Worm (Caenorhabditis elegans) whole organism, L3 larva: ENCODE results near the gene vap-1.

Source experiments
- ZK546.5 ChIP-seq: sonication (generic microtip); optimal IDR thresholded peaks from 2 replicates; lab custom pipeline; 2017; ENCODE audit warnings: missing biosample characterization, missing genetic modification characterization
- ama-1 ChIP-seq: fragments of 150-350 bp; optimal IDR thresholded peaks from 2 replicates; lab custom pipeline; 2018
- ceh-16 ChIP-seq: sonication (generic microtip); optimal IDR thresholded peaks from 2 replicates; lab custom pipeline; 2017; ENCODE audit warnings: missing biosample characterization, missing genetic modification characterization
- ceh-28 ChIP-seq: fragments of 150-350 bp; optimal IDR thresholded peaks from 2 replicates; lab custom pipeline; 2014; ENCODE audit warnings: missing biosample characterization, missing genetic modification reagents, missing genetic modification characterization
- ceh-9 ChIP-seq: sonication (generic microtip); optimal IDR thresholded peaks from 2 replicates; lab custom pipeline; 2018; ENCODE audit warnings: missing biosample characterization, missing genetic modification characterization
- daf-12 ChIP-seq: fragments of 150-350 bp; optimal IDR thresholded peaks from 2 replicates; lab custom pipeline; 2014; ENCODE audit warnings: missing biosample characterization, missing genetic modification reagents, missing genetic modification characterization
- egl-27 ChIP-seq: sonication (generic microtip); optimal IDR thresholded peaks from 4 replicates; lab custom pipeline; 2017; ENCODE audit warnings: missing biosample characterization, missing genetic modification reagents, missing genetic modification characterization
- elt-1 ChIP-seq: fragments of 150-350 bp; optimal IDR thresholded peaks from 2 replicates; lab custom pipeline; 2014; ENCODE audit warnings: missing biosample characterization, missing genetic modification characterization
- elt-2 ChIP-seq: sonication (generic microtip); optimal IDR thresholded peaks from 2 replicates; lab custom pipeline; 2016; ENCODE audit warnings: missing genetic modification reagents, mild to moderate bottlenecking, missing genetic modification characterization, missing compliant biosample characterization
- fkh-10 ChIP-seq: sonication (generic microtip); optimal IDR thresholded peaks from 2 replicates; lab custom pipeline; 2017; ENCODE audit warnings: missing biosample characterization, missing genetic modification reagents, missing genetic modification characterization
- fkh-2 ChIP-seq: fragments of 150-350 bp; optimal IDR thresholded peaks from 2 replicates; lab custom pipeline; 2014; ENCODE audit warnings: missing biosample characterization, missing genetic modification reagents, missing genetic modification characterization
- fos-1 ChIP-seq: fragments of 150-350 bp; optimal IDR thresholded peaks from 2 replicates; lab custom pipeline; 2014; ENCODE audit warnings: missing biosample characterization, missing genetic modification characterization
- jun-1 ChIP-seq: fragments of 150-350 bp; optimal IDR thresholded peaks from 2 replicates; lab custom pipeline; 2014; ENCODE audit warnings: missing biosample characterization, missing genetic modification reagents, missing genetic modification characterization
- lin-15B ChIP-seq: fragments of 150-350 bp; optimal IDR thresholded peaks from 2 replicates; lab custom pipeline; 2014; ENCODE audit warnings: missing biosample characterization, missing genetic modification characterization
- lin-39 ChIP-seq: fragments of 150-350 bp; optimal IDR thresholded peaks from 2 replicates; lab custom pipeline; 2018; ENCODE audit warnings: missing biosample characterization, missing genetic modification reagents, missing genetic modification characterization
- mml-1 ChIP-seq: fragments of 150-350 bp; sonication (generic microtip); optimal IDR thresholded peaks from 3 replicates; lab custom pipeline; 2014; ENCODE audit warnings: missing biosample characterization, missing genetic modification characterization
- nhr-11 ChIP-seq: fragments of 150-350 bp; optimal IDR thresholded peaks from 2 replicates; lab custom pipeline; 2014; ENCODE audit warnings: missing biosample characterization, missing genetic modification characterization
- nhr-12 ChIP-seq: fragments of 150-350 bp; optimal IDR thresholded peaks from 2 replicates; lab custom pipeline; 2014; ENCODE audit warnings: missing biosample characterization, missing genetic modification characterization
- nhr-23 ChIP-seq: fragments of 150-350 bp; optimal IDR thresholded peaks from 2 replicates; lab custom pipeline; 2014; ENCODE audit warnings: missing biosample characterization, missing genetic modification reagents, missing genetic modification characterization
- nhr-237 ChIP-seq: fragments of 150-350 bp; optimal IDR thresholded peaks from 2 replicates; lab custom pipeline; 2014; ENCODE audit warnings: missing biosample characterization, missing genetic modification characterization
- nhr-25 ChIP-seq: sonication (generic microtip); optimal IDR thresholded peaks from 2 replicates; lab custom pipeline; 2017; ENCODE audit warnings: missing biosample characterization, missing genetic modification characterization
- nhr-28 ChIP-seq: fragments of 150-350 bp; optimal IDR thresholded peaks from 2 replicates; lab custom pipeline; 2014; ENCODE audit warnings: missing biosample characterization, missing genetic modification characterization
- nhr-43 ChIP-seq: sonication (generic microtip); optimal IDR thresholded peaks from 2 replicates; lab custom pipeline; 2016; ENCODE audit warnings: mild to moderate bottlenecking, missing genetic modification characterization, missing compliant biosample characterization; ENCODE audit not compliant: poor library complexity, severe bottlenecking
- nhr-67 ChIP-seq: fragments of 150-350 bp; optimal IDR thresholded peaks from 2 replicates; lab custom pipeline; 2014; ENCODE audit warnings: missing biosample characterization, missing genetic modification characterization
- nhr-77 ChIP-seq: fragments of 150-350 bp; optimal IDR thresholded peaks from 2 replicates; lab custom pipeline; 2014; ENCODE audit warnings: missing biosample characterization, missing genetic modification characterization
- pha-4 ChIP-seq: fragments of 150-350 bp; optimal IDR thresholded peaks from 2 replicates; lab custom pipeline; 2014; ENCODE audit warnings: missing biosample characterization, missing genetic modification reagents, missing genetic modification characterization
- pqm-1 ChIP-seq: fragments of 150-350 bp; optimal IDR thresholded peaks from 2 replicates; lab custom pipeline; 2017; ENCODE audit warnings: missing biosample characterization, missing genetic modification characterization, inconsistent platforms
- skn-1 ChIP-seq: fragments of 150-350 bp; optimal IDR thresholded peaks from 2 replicates; lab custom pipeline; 2014; ENCODE audit warnings: missing biosample characterization, missing genetic modification characterization
- snpc-4 ChIP-seq: fragments of 150-350 bp; optimal IDR thresholded peaks from 2 replicates; lab custom pipeline; 2014; ENCODE audit warnings: missing biosample characterization, missing genetic modification characterization
- tbx-2 ChIP-seq: sonication (generic microtip); optimal IDR thresholded peaks from 2 replicates; lab custom pipeline; 2016; ENCODE audit warnings: mild to moderate bottlenecking, missing genetic modification characterization, missing compliant biosample characterization
- unc-39 ChIP-seq: sonication (generic microtip); optimal IDR thresholded peaks from 4 replicates; lab custom pipeline; 2017; ENCODE audit warnings: missing biosample characterization, missing genetic modification characterization
- unc-62 ChIP-seq: fragments of 150-350 bp; sonication (generic microtip); optimal IDR thresholded peaks from 4 replicates; lab custom pipeline; 2014; ENCODE audit warnings: missing biosample characterization, missing genetic modification reagents, missing genetic modification characterization
- ztf-4 ChIP-seq: fragments of 150-350 bp; optimal IDR thresholded peaks from 2 replicates; lab custom pipeline; 2014; ENCODE audit warnings: missing biosample characterization, missing genetic modification characterization

Gene vap-1

ce11 chrX:17386130-17386529 is 10.2 kb downstream of the vap-1 start:
- no peak for TF ChIP-seq unc-62
- no peak for TF ChIP-seq lin-15B (tag; lab: Kevin White, UChicago)
- no peak for TF ChIP-seq snpc-4 (tag; lab: Kevin White, UChicago)
- TF ChIP-seq ceh-16, result no peak
- peak; percentile 35 for TF ChIP-seq pha-4 (tag; lab: Kevin White, UChicago)
- no peak for TF ChIP-seq nhr-23 (tag; lab: Kevin White, UChicago)
- peak; percentile 21 for TF ChIP-seq pqm-1 (tag; lab: Kevin White, UChicago)
- no peak for TF ChIP-seq unc-39 (tag; lab: Kevin White, UChicago)
- no peak for TF ChIP-seq ztf-4 (tag; lab: Kevin White, UChicago)
- peak; percentile 25 for TF ChIP-seq elt-2 (tag; lab: Kevin White, UChicago)

- TF ChIP-seq nhr-11 (tag; lab: Kevin White, UChicago), result peak; percentile 38
- TF ChIP-seq ZK546.5, result no peak
- TF ChIP-seq jun-1 (tag; lab: Kevin White, UChicago), result no peak
Observed at ce11 chrX:17385102-17385501, 11.3 kb downstream of the vap-1 start.

- TF ChIP-seq fkh-2 (tag; lab: Kevin White, UChicago) (no peak), nhr-43 (tag; lab: Kevin White, UChicago) (no peak), elt-2 (tag; lab: Kevin White, UChicago) (no peak), nhr-25 (tag; lab: Kevin White, UChicago) (no peak), ztf-4 (tag; lab: Kevin White, UChicago) (no peak), elt-1 (tag; lab: Kevin White, UChicago) (no peak), lin-39 (tag; lab: Kevin White, UChicago) (no peak), fkh-10 (no peak), ceh-28 (tag; lab: Kevin White, UChicago) (no peak), nhr-67 (tag; lab: Kevin White, UChicago) (no peak), daf-12 (tag; lab: Kevin White, UChicago) (no peak)
Observed at ce11 chrX:17384343-17384742, 12.0 kb downstream of the vap-1 start.

ce11 chrX:17381975-17382374 is 14.4 kb downstream of the vap-1 start, which contains the start of gene F10D7.4:
Gene F10D7.4, minus strand, starts transcription at chrX:17382075.
- TF ChIP-seq nhr-12 (tag; lab: Kevin White, UChicago) (no peak), jun-1 (tag; lab: Kevin White, UChicago) (no peak), skn-1 (no peak), fkh-10 (no peak), nhr-77 (tag; lab: Kevin White, UChicago) (no peak), nhr-237 (tag; lab: Kevin White, UChicago) (no peak), snpc-4 (tag; lab: Kevin White, UChicago) (no peak), nhr-28 (no peak), egl-27 (tag; lab: Kevin White, UChicago) (no peak), tbx-2 (tag; lab: Kevin White, UChicago) (no peak), mml-1 (no peak)

ce11 chrX:17379675-17380074 is 16.7 kb downstream of the vap-1 start, which contains the start of gene F10D7.10:
Gene F10D7.10, minus strand, starts transcription at chrX:17379775.
- no peak for TF ChIP-seq ama-1 (lab: Kevin White, UChicago)
- TF ChIP-seq nhr-43 (tag; lab: Kevin White, UChicago), result no peak
- no peak for TF ChIP-seq fos-1
- TF ChIP-seq egl-27 (tag; lab: Kevin White, UChicago), result no peak
- TF ChIP-seq lin-39 (tag; lab: Kevin White, UChicago), result no peak
- no peak for TF ChIP-seq elt-1 (tag; lab: Kevin White, UChicago)
- TF ChIP-seq pha-4 (tag; lab: Kevin White, UChicago), result no peak
- no peak for TF ChIP-seq nhr-25 (tag; lab: Kevin White, UChicago)

- TF ChIP-seq ceh-9 (no peak), elt-2 (tag; lab: Kevin White, UChicago) (peak; percentile 56)
Observed at ce11 chrX:17378996-17379395, 17.4 kb downstream of the vap-1 start.
